Worm (Caenorhabditis elegans): ENCODE results near the gene npp-26.

The npp-26 gene

DNA sequence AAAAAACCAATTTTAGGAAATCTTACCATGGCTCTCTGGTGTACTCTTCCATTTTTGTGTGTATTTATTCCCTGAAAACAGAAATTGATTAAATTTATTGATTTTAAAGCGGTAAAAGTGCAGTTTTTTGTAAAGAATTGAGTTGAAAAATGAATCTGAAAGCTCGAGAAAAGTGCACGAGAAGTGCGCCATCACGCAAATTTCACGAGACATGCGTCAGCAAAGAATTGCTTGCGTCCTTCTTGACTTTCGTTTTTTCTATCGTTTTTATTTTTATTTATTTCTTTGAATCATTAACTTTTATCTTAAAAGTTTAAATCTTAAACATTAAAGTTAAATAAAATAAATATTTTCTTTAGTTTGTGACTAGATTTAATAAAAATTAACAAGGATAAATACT lies 19.1 kb upstream of the npp-26 start, which contains the start of gene timm-17B.1 (continued):
- TF ChIP-seq fkh-8 (tag; optimal IDR thresholded peaks at IDR 0.05) (peak; percentile 11), nhr-11 (tag; optimal IDR thresholded peaks at IDR 0.05) (peak; percentile 51), pag-3 (tag; optimal IDR thresholded peaks at IDR 0.05; ENCODE audit: borderline replicate concordance, insufficient read depth) (no peak), sox-4 (tag; optimal IDR thresholded peaks at IDR 0.05) (peak; percentile 44), unc-86 (tag; optimal IDR thresholded peaks at IDR 0.05) (peak; percentile 48), ceh-90 (tag; optimal IDR thresholded peaks at IDR 0.05) (peak; percentile 34), lin-14 (GFP tag; optimal IDR thresholded peaks at IDR 0.05) (no peak), jun-1 (tag; optimal IDR thresholded peaks at IDR 0.05) (peak; percentile 39), ztf-11 (tag; optimal IDR thresholded peaks at IDR 0.05) (peak in 1 of 2 experiments; percentile 44), hlh-4 (tag; optimal IDR thresholded peaks at IDR 0.05) (no peak), nhr-85 (tag) (peak; percentile 79), nhr-84 (tag; optimal IDR thresholded peaks at IDR 0.05) (no peak), alr-1 (tag; optimal IDR thresholded peaks at IDR 0.05; ENCODE audit: borderline replicate concordance) (no peak), ceh-8 (GFP tag; optimal IDR thresholded peaks at IDR 0.05) (no peak), unc-62 (GFP tag; optimal IDR thresholded peaks at IDR 0.05) (no peak), unc-30 (tag; optimal IDR thresholded peaks at IDR 0.05) (no peak), snu-23 (GFP tag; optimal IDR thresholded peaks at IDR 0.05) (peak; percentile 83), nhr-76 (tag; optimal IDR thresholded peaks at IDR 0.05) (no peak), hlh-17 (GFP tag; optimal IDR thresholded peaks at IDR 0.05; ENCODE audit: borderline replicate concordance) (no peak), swsn-7 (tag; optimal IDR thresholded peaks at IDR 0.05) (peak; percentile 82), nhr-237 (tag; optimal IDR thresholded peaks at IDR 0.05) (no peak), pqm-1 (tag; optimal IDR thresholded peaks at IDR 0.05) (no peak), nhr-12 (tag; optimal IDR thresholded peaks at IDR 0.05) (no peak), ceh-63 (GFP tag; optimal IDR thresholded peaks at IDR 0.05) (no peak), lin-35 (GFP tag; optimal IDR thresholded peaks at IDR 0.05) (peak; percentile 78 to 83), mdl-1 (tag; optimal IDR thresholded peaks at IDR 0.05) (peak in 1 of 2 experiments; percentile 56), lir-3 (tag; optimal IDR thresholded peaks at IDR 0.05; ENCODE audit: poor library complexity) (peak; percentile 45), irx-1 (tag; optimal IDR thresholded peaks at IDR 0.05) (peak; percentile 69), lsy-2 (tag; optimal IDR thresholded peaks at IDR 0.05) (peak; percentile 96), tlp-1 (tag; optimal IDR thresholded peaks at IDR 0.05) (no peak), isw-1 (GFP tag; IDR thresholded peaks at IDR 0.05) (peak; percentile 75), blmp-1 (tag; optimal IDR thresholded peaks at IDR 0.05) (no peak), lin-15B (tag; optimal IDR thresholded peaks at IDR 0.05) (peak; percentile 50), lin-13 (GFP tag; optimal IDR thresholded peaks at IDR 0.05) (no peak), C16A3.4 (tag; optimal IDR thresholded peaks at IDR 0.05) (peak; percentile 79), ceh-82 (tag; optimal IDR thresholded peaks at IDR 0.05) (peak; percentile 72 to 79 (median 78)), sptf-1 (tag; optimal IDR thresholded peaks at IDR 0.05) (no peak), F16B12.6 (tag; optimal IDR thresholded peaks at IDR 0.05) (peak; percentile 55), nhr-19 (GFP tag; conservative IDR thresholded peaks at IDR 0.05) (peak; percentile 82), ces-1 (GFP tag; optimal IDR thresholded peaks at IDR 0.05) (no peak), pax-3 (tag; optimal IDR thresholded peaks at IDR 0.05) (no peak), nhr-77 (tag; optimal IDR thresholded peaks at IDR 0.05) (peak; percentile 16), fos-1 (tag; optimal IDR thresholded peaks at IDR 0.05) (peak; percentile 24), rnt-1 (tag; optimal IDR thresholded peaks at IDR 0.05) (peak; percentile 80), unc-130 (tag; optimal IDR thresholded peaks at IDR 0.05) (no peak), elt-3 (tag; optimal IDR thresholded peaks at IDR 0.05) (peak in 2 of 6 experiments; percentile 25 to 45), efl-3 (GFP tag; optimal IDR thresholded peaks at IDR 0.05) (no peak), nhr-20 (tag; optimal IDR thresholded peaks at IDR 0.05) (peak; percentile 73), dsc-1 (tag; optimal IDR thresholded peaks at IDR 0.05) (peak; percentile 72), grh-1 (GFP tag; IDR thresholded peaks at IDR 0.05) (peak; percentile 63), vab-15 (tag; optimal IDR thresholded peaks at IDR 0.05) (no peak), ama-1 (optimal IDR thresholded peaks at IDR 0.05) (no peak), egl-27 (tag; optimal IDR thresholded peaks at IDR 0.05) (no peak)
